Fruit fly (Drosophila melanogaster) whole organism, embryonic: ENCODE measurements around the gene CG34436.

ENCODE experiments used
- Atf-2 ChIP-seq: fragments of 200-800 bp; sonication (Bioruptor generic); optimal IDR thresholded peaks from 2 replicates; lab custom pipeline; 2016; ENCODE audit warnings: missing biosample characterization, missing genetic modification characterization
- CG10431 ChIP-seq: fragments of 200-800 bp; sonication (Bioruptor generic); optimal IDR thresholded peaks from 3 replicates; lab custom pipeline; 2018; ENCODE audit warnings: missing biosample characterization, mild to moderate bottlenecking, missing genetic modification characterization
- CG10462 ChIP-seq: fragments of 200-800 bp; sonication (Bioruptor generic); optimal IDR thresholded peaks from 2 replicates; lab custom pipeline; 2016; ENCODE audit warnings: missing biosample characterization, missing genetic modification characterization
- CG11723 ChIP-seq: fragments of 200-800 bp; sonication (Bioruptor generic); optimal IDR thresholded peaks from 2 replicates; lab custom pipeline; 2017; ENCODE audit warnings: missing biosample characterization, mild to moderate bottlenecking, missing genetic modification characterization
- CG12155 ChIP-seq: fragments of 200-800 bp; sonication (Bioruptor generic); optimal IDR thresholded peaks from 3 replicates; lab custom pipeline; 2016; ENCODE audit warnings: missing biosample characterization, missing genetic modification characterization
- CG12236 ChIP-seq: fragments of 200-800 bp; sonication (Bioruptor generic); optimal IDR thresholded peaks from 2 replicates; lab custom pipeline; 2016; ENCODE audit warnings: missing biosample characterization, missing genetic modification characterization
- CG12659 ChIP-seq: fragments of 200-800 bp; sonication (Bioruptor generic); optimal IDR thresholded peaks from 3 replicates; lab custom pipeline; 2017; ENCODE audit warnings: mild to moderate bottlenecking, missing biosample characterization, missing genetic modification reagents, missing genetic modification characterization
- CG17186 ChIP-seq: fragments of 200-800 bp; sonication (Bioruptor generic); optimal IDR thresholded peaks from 3 replicates; lab custom pipeline; 2017; ENCODE audit warnings: missing biosample characterization, missing genetic modification reagents, missing genetic modification characterization
- CG2116 ChIP-seq: fragments of 200-800 bp; sonication (Bioruptor generic); optimal IDR thresholded peaks from 3 replicates; lab custom pipeline; 2018; ENCODE audit warnings: missing biosample characterization, mild to moderate bottlenecking, missing genetic modification characterization
- CG2712 ChIP-seq: fragments of 200-800 bp; optimal IDR thresholded peaks from 3 replicates; lab custom pipeline; 2019; ENCODE audit warnings: missing biosample characterization, mild to moderate bottlenecking, missing genetic modification characterization, moderate library complexity
- CG2889 ChIP-seq: fragments of 200-800 bp; sonication (Bioruptor generic); IDR thresholded peaks from 3 replicates; pipeline ENCODE4 v1.3.6; 2022; ENCODE audit warnings: missing biosample characterization, missing genetic modification characterization
- CG3163 ChIP-seq: fragments of 200-800 bp; sonication (Bioruptor generic); optimal IDR thresholded peaks from 3 replicates; lab custom pipeline; 2016; ENCODE audit warnings: missing biosample characterization, missing genetic modification characterization
- CG33213 ChIP-seq: fragments of 200-800 bp; sonication (Bioruptor generic); optimal IDR thresholded peaks from 3 replicates; lab custom pipeline; 2016; ENCODE audit warnings: missing biosample characterization, missing genetic modification characterization
- CG4424 ChIP-seq: fragments of 200-800 bp; sonication (Bioruptor generic); optimal IDR thresholded peaks from 3 replicates; lab custom pipeline; 2016; ENCODE audit warnings: missing biosample characterization, missing genetic modification characterization
- CG4617 ChIP-seq: fragments of 200-800 bp; sonication (Bioruptor generic); optimal IDR thresholded peaks from 3 replicates; lab custom pipeline; 2016; ENCODE audit warnings: missing biosample characterization, missing genetic modification characterization, borderline replicate concordance
- CG4820 ChIP-seq: fragments of 200-800 bp; sonication (Bioruptor generic); optimal IDR thresholded peaks from 3 replicates; lab custom pipeline; 2016; ENCODE audit warnings: missing biosample characterization, missing genetic modification characterization
- CG5180 ChIP-seq: fragments of 200-800 bp; sonication (Bioruptor generic); optimal IDR thresholded peaks from 3 replicates; lab custom pipeline; 2017; ENCODE audit warnings: missing biosample characterization, missing genetic modification characterization, mild to moderate bottlenecking, moderate library complexity, missing genetic modification reagents
- CG7963 ChIP-seq: fragments of 200-800 bp; sonication (Bioruptor generic); IDR thresholded peaks from 3 replicates; pipeline ENCODE4 v1.3.6; 2022; ENCODE audit warnings: missing biosample characterization, missing genetic modification characterization; ENCODE audit not compliant: partially characterized antibody
- CG9817 ChIP-seq: fragments of 200-800 bp; sonication (Bioruptor generic); optimal IDR thresholded peaks from 2 replicates; lab custom pipeline; 2018; ENCODE audit warnings: missing biosample characterization, mild to moderate bottlenecking, missing genetic modification characterization, moderate library complexity
- CoRest ChIP-seq: fragments of 200-800 bp; sonication (Bioruptor generic); optimal IDR thresholded peaks from 3 replicates; lab custom pipeline; 2018; ENCODE audit warnings: missing biosample characterization, mild to moderate bottlenecking, missing genetic modification characterization, moderate library complexity
- D19B ChIP-seq: fragments of 200-800 bp; sonication (Bioruptor generic); optimal IDR thresholded peaks from 2 replicates; lab custom pipeline; 2017; ENCODE audit warnings: missing biosample characterization, mild to moderate bottlenecking, missing genetic modification characterization
- Dip3 ChIP-seq: fragments of 200-800 bp; sonication (Bioruptor generic); optimal IDR thresholded peaks from 3 replicates; lab custom pipeline; 2016; ENCODE audit warnings: missing biosample characterization, missing genetic modification characterization
- E2f1 ChIP-seq: fragments of 200-800 bp; sonication (Bioruptor generic); IDR thresholded peaks from 2 replicates; pipeline ENCODE4 v1.3.6; 2022; ENCODE audit warnings: missing biosample characterization, missing genetic modification characterization
- Elba2 ChIP-seq: fragments of 200-800 bp; sonication (Bioruptor generic); optimal IDR thresholded peaks from 3 replicates; lab custom pipeline; 2016; ENCODE audit warnings: missing biosample characterization, missing genetic modification characterization
- Fer2 ChIP-seq: fragments of 200-800 bp; sonication (Bioruptor generic); optimal IDR thresholded peaks from 2 replicates; lab custom pipeline; 2018; ENCODE audit warnings: missing biosample characterization, mild to moderate bottlenecking, missing genetic modification characterization, moderate library complexity
- Fer3 ChIP-seq: fragments of 200-800 bp; sonication (Bioruptor generic); optimal IDR thresholded peaks from 2 replicates; lab custom pipeline; 2018; ENCODE audit warnings: missing biosample characterization, mild to moderate bottlenecking, missing genetic modification characterization, moderate library complexity
- GATAe ChIP-seq: fragments of 200-800 bp; sonication (Bioruptor generic); conservative IDR thresholded peaks from 2 replicates; pipeline ENCODE4 v1.3.6; 2022; ENCODE audit warnings: missing biosample characterization, missing genetic modification characterization
- Kr ChIP-seq: fragments of 200-800 bp; sonication (Bioruptor generic); optimal IDR thresholded peaks from 2 replicates; lab custom pipeline; 2017; ENCODE audit warnings: missing biosample characterization, mild to moderate bottlenecking, missing genetic modification characterization
- Lpt ChIP-seq: fragments of >200 bp; optimal IDR thresholded peaks from 2 replicates; lab custom pipeline; 2018; ENCODE audit warnings: missing biosample characterization, missing genetic modification characterization
- MBD-R2 ChIP-seq: fragments of 200-800 bp; sonication (Bioruptor generic); IDR thresholded peaks from 2 replicates; pipeline ENCODE4 v1.3.6; 2022; ENCODE audit warnings: missing biosample characterization, missing genetic modification characterization
- Med ChIP-seq: fragments of 200-800 bp; sonication (Bioruptor generic); peaks from one replicate; lab custom pipeline; 2016; ENCODE audit warnings: missing biosample characterization, missing genetic modification characterization, mild to moderate bottlenecking, inconsistent platforms, moderate library complexity
- Usf ChIP-seq: fragments of 200-800 bp; sonication (Bioruptor generic); optimal IDR thresholded peaks from 2 replicates; lab custom pipeline; 2017; ENCODE audit warnings: missing genotype, missing biosample characterization, missing genetic modification characterization
- Xbp1 ChIP-seq: fragments of 200-800 bp; sonication (Bioruptor generic); optimal IDR thresholded peaks from 3 replicates; lab custom pipeline; 2016; ENCODE audit warnings: missing biosample characterization, mild to moderate bottlenecking, missing genetic modification characterization
- ab ChIP-seq: fragments of 200-800 bp; sonication (Bioruptor generic); optimal IDR thresholded peaks from 2 replicates; lab custom pipeline; 2016; ENCODE audit warnings: missing biosample characterization, missing genetic modification characterization
- abd-A ChIP-seq: fragments of 200-800 bp; sonication (Bioruptor generic); optimal IDR thresholded peaks from 3 replicates; lab custom pipeline; 2019; ENCODE audit warnings: missing biosample characterization, mild to moderate bottlenecking, missing genetic modification characterization, moderate library complexity
- ac ChIP-seq: fragments of 200-800 bp; sonication (Bioruptor generic); optimal IDR thresholded peaks from 3 replicates; lab custom pipeline; 2017; ENCODE audit warnings: missing biosample characterization, mild to moderate bottlenecking, missing genetic modification characterization
- ase ChIP-seq: fragments of 200-800 bp; sonication (Bioruptor generic); IDR thresholded peaks from 3 replicates; pipeline ENCODE4 v1.3.6; 2022; ENCODE audit warnings: missing biosample characterization, missing genetic modification characterization
- caup ChIP-seq: fragments of 200-800 bp; sonication (Bioruptor generic); optimal IDR thresholded peaks from 3 replicates; lab custom pipeline; 2017; ENCODE audit warnings: missing biosample characterization, mild to moderate bottlenecking, missing genetic modification characterization, moderate library complexity; ENCODE audit not compliant: severe bottlenecking
- dimm ChIP-seq: fragments of 200-800 bp; sonication (Bioruptor generic); IDR thresholded peaks from 2 replicates; pipeline ENCODE4 v1.3.6; 2022; ENCODE audit warnings: missing biosample characterization, missing genetic modification characterization
- eyg ChIP-seq: fragments of 200-800 bp; sonication (Bioruptor generic); optimal IDR thresholded peaks from 3 replicates; lab custom pipeline; 2016; ENCODE audit warnings: missing biosample characterization, missing genetic modification characterization
- fu2 ChIP-seq: fragments of 200-800 bp; sonication (Bioruptor generic); optimal IDR thresholded peaks from 2 replicates; lab custom pipeline; 2016; ENCODE audit warnings: missing biosample characterization, missing genetic modification characterization
- gem ChIP-seq: fragments of 200-800 bp; sonication (Bioruptor generic); optimal IDR thresholded peaks from 2 replicates; lab custom pipeline; 2019; ENCODE audit warnings: missing biosample characterization, mild to moderate bottlenecking, missing genetic modification characterization, moderate library complexity
- ind ChIP-seq: fragments of 200-800 bp; sonication (Bioruptor generic); optimal IDR thresholded peaks from 3 replicates; lab custom pipeline; 2016; ENCODE audit warnings: missing biosample characterization, missing genetic modification characterization
- inv ChIP-seq: fragments of 200-800 bp; sonication (Bioruptor generic); IDR thresholded peaks from 2 replicates; pipeline ENCODE4 v1.3.6; 2022; ENCODE audit warnings: missing biosample characterization, missing genetic modification characterization; ENCODE audit not compliant: partially characterized antibody
- knrl ChIP-seq: fragments of 200-800 bp; sonication (Bioruptor generic); IDR thresholded peaks from 3 replicates; pipeline ENCODE4 v1.3.6; 2022; ENCODE audit warnings: missing biosample characterization, missing genetic modification characterization; ENCODE audit not compliant: partially characterized antibody
- pfk ChIP-seq: fragments of 200-800 bp; sonication (Bioruptor generic); optimal IDR thresholded peaks from 2 replicates; lab custom pipeline; 2018; ENCODE audit warnings: missing biosample characterization, mild to moderate bottlenecking, missing genetic modification characterization, moderate library complexity
- sc ChIP-seq, 3 experiments: fragments of >200 bp in 2 of 3; fragments of 200-800 bp in 1 of 3; sonication (Bioruptor generic) in 1 of 3; optimal IDR thresholded peaks; 2 replicates in 2 of 3; 3 replicates in 1 of 3; lab custom pipeline; 2017; ENCODE audit warnings: mild to moderate bottlenecking in 1 of 3, missing biosample characterization in 1 of 3, missing genetic modification characterization in 1 of 3, missing genetic modification reagents in 1 of 3
- tio ChIP-seq: fragments of 200-800 bp; sonication (Bioruptor generic); optimal IDR thresholded peaks from 2 replicates; lab custom pipeline; 2017; ENCODE audit warnings: missing biosample characterization, missing genetic modification characterization, inconsistent platforms
- trem ChIP-seq: fragments of 200-800 bp; optimal IDR thresholded peaks from 3 replicates; lab custom pipeline; 2019; ENCODE audit warnings: missing biosample characterization, mild to moderate bottlenecking, missing genetic modification characterization, moderate library complexity
- z ChIP-seq: fragments of 200-800 bp; sonication (Bioruptor generic); IDR thresholded peaks from 3 replicates; pipeline ENCODE4 v1.3.6; 2022; ENCODE audit warnings: missing biosample characterization, missing genetic modification characterization
- zen2 ChIP-seq: fragments of 200-800 bp; sonication (Bioruptor generic); IDR thresholded peaks from 3 replicates; pipeline ENCODE4 v1.3.6; 2022; ENCODE audit warnings: missing biosample characterization, missing genetic modification characterization; ENCODE audit not compliant: partially characterized antibody

CG34436 gene

dm6 chr3R:28327132-28327531 lies 44.8 kb downstream of the CG34436 start (continued):
- TF ChIP-seq CoRest (peak; percentile 55), CG4617 (GFP tag; lab: Kevin White, UChicago) (peak; percentile 3), CG2116 (GFP tag; lab: Kevin White, UChicago) (peak; percentile 19), CG12155 (GFP tag; lab: Kevin White, UChicago) (no peak), D19B (GFP tag; lab: Kevin White, UChicago) (no peak), CG9817 (tag; lab: Kevin White, UChicago) (peak; percentile 7), sc (optimal IDR thresholded peaks at IDR 0.05; lab: Kevin White, UChicago) (no peak), sc (GFP tag; optimal IDR thresholded peaks at IDR 0.05; lab: Kevin White, UChicago) (no peak), Xbp1 (peak; percentile 55), knrl (GFP tag; lab: Robert Waterston, UW) (no peak), ind (peak; percentile 26), CG12659 (GFP tag; lab: Kevin White, UChicago) (no peak), CG4820 (GFP tag; lab: Kevin White, UChicago) (no peak), ab (GFP tag; lab: Kevin White, UChicago) (no peak), Lpt (no peak), CG11723 (GFP tag; lab: Kevin White, UChicago) (no peak), Dip3 (GFP tag; lab: Kevin White, UChicago) (no peak), ase (GFP tag; lab: Robert Waterston, UW) (no peak), fu2 (no peak), CG10462 (GFP tag; lab: Kevin White, UChicago) (no peak), MBD-R2 (GFP tag; lab: Robert Waterston, UW) (no peak), GATAe (GFP tag; lab: Robert Waterston, UW) (no peak), Fer3 (no peak), trem (tag; lab: Kevin White, UChicago) (no peak), Med (GFP tag; lab: Kevin White, UChicago) (peak; percentile 12), CG17186 (GFP tag; lab: Kevin White, UChicago) (no peak), E2f1 (GFP tag; lab: Robert Waterston, UW) (no peak), gem (tag; lab: Kevin White, UChicago) (peak; percentile 71), Fer2 (tag; lab: Kevin White, UChicago) (no peak), CG33213 (GFP tag; lab: Kevin White, UChicago) (no peak), CG12236 (GFP tag; lab: Kevin White, UChicago) (no peak), tio (GFP tag; lab: Kevin White, UChicago) (peak; percentile 62), CG2889 (GFP tag; lab: Robert Waterston, UW) (no peak), CG7963 (no peak), CG3163 (GFP tag; lab: Kevin White, UChicago) (no peak), CG5180 (GFP tag; lab: Kevin White, UChicago) (no peak), caup (GFP tag; lab: Kevin White, UChicago) (no peak), inv (GFP tag; lab: Robert Waterston, UW) (no peak), CG4424 (GFP tag; lab: Kevin White, UChicago) (peak; percentile 50), dimm (no peak), ac (no peak), zen2 (GFP tag; lab: Robert Waterston, UW) (no peak), Elba2 (GFP tag; lab: Kevin White, UChicago) (no peak), Atf-2 (GFP tag; lab: Kevin White, UChicago) (no peak), CG2712 (tag; lab: Kevin White, UChicago) (peak; percentile 40), Kr (GFP tag; lab: Kevin White, UChicago) (no peak), z (GFP tag; lab: Robert Waterston, UW) (no peak), abd-A (tag; lab: Kevin White, UChicago) (no peak), eyg (GFP tag; lab: Kevin White, UChicago) (no peak), Usf (GFP tag; lab: Kevin White, UChicago) (no peak), CG10431 (GFP tag; lab: Kevin White, UChicago) (no peak), pfk (GFP tag; lab: Kevin White, UChicago) (no peak)
